Fruit fly (Drosophila melanogaster) Kc167 (cell line): Measurements from ENCODE around the gene CG31183.

Experiments
- Sin3A ChIP-seq: fragments of >200 bp; optimal IDR thresholded peaks from 2 replicates; lab custom pipeline; 2018; ENCODE audit warnings: missing external identifiers
- insv ChIP-seq: fragments of >200 bp; optimal IDR thresholded peaks from 3 replicates; lab custom pipeline; 2018; ENCODE audit warnings: missing external identifiers
- psq ChIP-seq: fragments of >200 bp; optimal IDR thresholded peaks from 2 replicates; lab custom pipeline; 2017; ENCODE audit warnings: missing external identifiers

dm6 chr3R:15857189-15857767 lies 18.5 kb downstream of the CG31183 start, which contains the start of gene Hmt-1:
- TF ChIP-seq insv (lab: Kevin White, UChicago) = no peak
- no peak for TF ChIP-seq Sin3A (lab: Kevin White, UChicago)
- TF ChIP-seq psq (lab: Kevin White, UChicago) = no peak
